Worm (Caenorhabditis elegans) whole organism, mixed stage, embryonic: ENCODE results near the gene F46C3.6.

ENCODE experiments used
- ces-1 ChIP-seq: fragments of 150-350 bp; optimal IDR thresholded peaks from 2 replicates; lab custom pipeline; 2014; ENCODE audit warnings: missing biosample characterization, missing genetic modification reagents, missing genetic modification characterization
- elt-1 ChIP-seq: sonication (generic microtip); optimal IDR thresholded peaks from 2 replicates; lab custom pipeline; 2017; ENCODE audit warnings: missing genetic modification characterization, mild to moderate bottlenecking, missing compliant biosample characterization, antibody characterized with exemption, moderate library complexity, borderline replicate concordance; ENCODE audit not compliant: insufficient read depth
- elt-3 ChIP-seq: fragments of 150-350 bp; optimal IDR thresholded peaks from 2 replicates; lab custom pipeline; 2014; ENCODE audit warnings: missing biosample characterization, missing genetic modification characterization
- lin-13 ChIP-seq: fragments of 150-350 bp; optimal IDR thresholded peaks from 2 replicates; lab custom pipeline; 2014; ENCODE audit warnings: missing biosample characterization, missing genetic modification characterization
- mab-5 ChIP-seq: fragments of 150-350 bp; optimal IDR thresholded peaks from 2 replicates; lab custom pipeline; 2014; ENCODE audit warnings: missing biosample characterization, missing genetic modification characterization
- nhr-12 ChIP-seq: fragments of 150-350 bp; optimal IDR thresholded peaks from 2 replicates; lab custom pipeline; 2014; ENCODE audit warnings: missing biosample characterization, missing genetic modification characterization
- nhr-237 ChIP-seq: fragments of 150-350 bp; optimal IDR thresholded peaks from 2 replicates; lab custom pipeline; 2014; ENCODE audit warnings: missing biosample characterization, missing genetic modification characterization
- nhr-28 ChIP-seq: fragments of 150-350 bp; optimal IDR thresholded peaks from 2 replicates; lab custom pipeline; 2014; ENCODE audit warnings: missing biosample characterization, missing genetic modification characterization
- pha-4 ChIP-seq: fragments of 150-350 bp; optimal IDR thresholded peaks from 2 replicates; lab custom pipeline; 2018; ENCODE audit warnings: missing biosample characterization, missing genetic modification reagents, missing genetic modification characterization
- sptf-1 ChIP-seq: sonication (generic microtip); optimal IDR thresholded peaks from 2 replicates; lab custom pipeline; 2017; ENCODE audit warnings: mild to moderate bottlenecking, missing genetic modification characterization, moderate library complexity, missing compliant biosample characterization
- unc-62 ChIP-seq: fragments of 150-350 bp; optimal IDR thresholded peaks from 2 replicates; lab custom pipeline; 2014; ENCODE audit warnings: missing biosample characterization, missing genetic modification reagents, missing genetic modification characterization

- TF ChIP-seq unc-62 (GFP tag; lab: Kevin White, UChicago) (no peak), nhr-12 (tag; lab: Kevin White, UChicago) (no peak), mab-5 (no peak), nhr-28 (tag; lab: Kevin White, UChicago) (no peak), ces-1 (GFP tag; lab: Kevin White, UChicago) (peak; percentile 38), nhr-237 (tag; lab: Kevin White, UChicago) (no peak), pha-4 (no peak), elt-3 (tag; lab: Kevin White, UChicago) (no peak), sptf-1 (tag; lab: Kevin White, UChicago) (no peak), elt-1 (no peak), lin-13 (no peak)
Observed at ce11 chrX:11383359-11383758, 36.5 kb downstream of the F46C3.6 start.
